Worm (Caenorhabditis elegans) whole organism, L4/young adult: ENCODE data around the gene faah-6.

Experiments
- W03F9.2 ChIP-seq: fragments of 150-350 bp; optimal IDR thresholded peaks from 2 replicates; lab custom pipeline; 2014; ENCODE audit warnings: missing biosample characterization, missing genetic modification characterization
- dao-5 ChIP-seq: sonication (generic microtip); optimal IDR thresholded peaks from 2 replicates; lab custom pipeline; 2016; ENCODE audit warnings: missing genotype, missing genetic modification characterization, moderate library complexity, missing compliant biosample characterization
- him-1 ChIP-seq: sonication (generic microtip); optimal IDR thresholded peaks from 2 replicates; lab custom pipeline; 2016; ENCODE audit warnings: missing genotype, missing genetic modification reagents, missing genetic modification characterization, missing compliant biosample characterization

faah-6 gene

DNA sequence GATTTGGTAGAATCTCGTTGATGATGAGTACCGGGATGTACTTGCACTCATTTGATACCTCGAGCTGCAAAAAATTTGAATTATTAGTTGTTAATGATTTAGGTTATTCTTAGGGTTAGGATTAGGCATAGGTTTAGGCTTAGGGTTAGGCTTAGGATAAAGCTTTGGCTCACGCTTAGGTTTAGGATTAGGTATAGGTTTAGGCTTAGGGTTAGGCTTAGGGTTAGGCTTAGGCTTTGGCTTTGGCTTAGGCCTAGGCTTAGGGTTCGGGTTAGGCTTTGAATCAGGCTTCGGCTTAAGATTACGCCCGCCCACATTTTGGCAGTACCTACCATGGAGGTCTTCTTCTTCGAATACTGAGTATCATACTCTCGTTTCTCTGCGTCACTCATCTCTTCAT lies 15.3 kb upstream of the faah-6 start:
- TF ChIP-seq W03F9.2 (no peak), him-1 (no peak), dao-5 (no peak)

DNA sequence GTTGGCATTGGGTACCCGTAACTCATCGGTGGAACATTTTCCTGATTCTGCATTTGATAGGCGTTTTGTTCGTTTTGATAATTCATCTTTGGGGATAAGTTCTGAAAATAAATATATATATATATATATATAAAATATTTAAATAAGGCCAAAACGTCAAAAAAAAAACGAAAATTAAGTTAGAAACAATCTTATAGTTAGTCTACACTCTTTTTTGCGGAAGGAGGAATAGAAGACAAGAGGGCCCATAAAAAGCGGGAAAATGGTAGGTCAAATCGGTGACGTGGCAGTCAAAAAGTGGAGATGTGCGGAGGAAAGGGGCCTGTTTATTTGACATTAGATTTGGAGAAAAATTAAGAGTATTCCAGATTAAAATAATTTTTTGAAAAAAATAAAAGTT lies 13.5 kb upstream of the faah-6 start, which contains the start of gene tbx-33:
TSS of gene tbx-33 (minus strand) at position 101 of the 400 bp plus-strand sequence.
- no peak for TF ChIP-seq W03F9.2
- TF ChIP-seq him-1: no peak
- TF ChIP-seq dao-5: no peak

DNA sequence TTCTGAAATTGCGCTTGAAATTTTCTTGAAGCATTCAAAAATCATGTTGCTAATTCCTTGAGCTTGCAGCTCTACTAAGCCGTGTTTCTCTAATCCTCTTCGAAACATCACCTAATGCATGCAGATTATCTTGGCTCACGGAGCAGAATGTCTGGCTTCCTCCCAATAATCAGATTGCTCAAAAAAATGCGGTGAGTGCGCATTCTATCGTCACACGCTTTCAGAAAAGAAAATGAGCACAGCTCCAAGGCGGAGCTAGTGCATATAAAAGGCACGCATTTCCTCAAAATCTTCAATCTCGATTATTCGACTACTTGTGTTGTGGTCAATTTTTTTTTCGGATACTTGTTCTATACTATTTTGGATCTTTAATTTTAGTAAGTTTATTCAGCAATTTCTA lies 8.9 kb upstream of the faah-6 start:
- TF ChIP-seq dao-5 (no peak), him-1 (no peak), W03F9.2 (no peak)

DNA sequence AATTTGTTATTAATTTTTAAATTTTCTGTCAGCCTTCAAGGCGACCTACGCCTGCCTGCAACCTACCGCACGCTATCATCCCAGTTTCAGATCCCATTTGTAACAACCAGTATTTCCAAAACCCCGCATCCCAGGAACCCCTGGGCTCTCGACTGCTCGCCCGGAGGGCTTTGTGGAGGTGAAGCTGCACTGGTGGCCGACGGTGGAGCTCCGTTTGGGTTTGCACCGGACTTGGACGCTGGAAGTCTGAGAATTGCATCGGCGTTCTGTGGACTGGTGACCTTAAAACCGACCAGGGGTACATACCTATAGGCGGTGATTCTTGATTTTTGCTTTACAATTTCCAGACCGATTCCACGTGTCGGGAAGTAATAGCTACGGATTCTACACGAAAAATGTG lies 1.2 kb downstream of the faah-6 start:
- TF ChIP-seq him-1 (no peak), W03F9.2 (no peak), dao-5 (no peak)

DNA sequence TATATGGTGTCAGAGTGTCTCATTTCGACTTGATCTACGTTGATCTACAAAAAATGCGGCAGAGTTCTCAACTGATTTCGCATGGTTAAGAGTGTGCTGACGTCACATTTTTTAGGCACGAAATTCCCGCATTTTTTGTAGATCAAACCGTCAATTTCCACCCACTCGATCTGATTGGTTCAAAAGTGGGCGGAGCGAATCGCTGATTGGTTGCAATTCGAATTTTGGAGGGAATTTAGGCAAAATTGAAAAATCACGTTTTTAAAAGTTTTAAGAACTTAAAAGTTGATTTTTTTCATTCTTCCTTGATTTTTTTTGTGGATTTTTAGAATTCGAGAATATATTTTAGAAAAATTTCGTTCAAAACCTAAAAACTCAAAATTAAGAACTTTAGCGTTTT lies 6.1 kb downstream of the faah-6 start:
- TF ChIP-seq him-1: no peak
- TF ChIP-seq dao-5: no peak
- TF ChIP-seq W03F9.2: no peak

DNA sequence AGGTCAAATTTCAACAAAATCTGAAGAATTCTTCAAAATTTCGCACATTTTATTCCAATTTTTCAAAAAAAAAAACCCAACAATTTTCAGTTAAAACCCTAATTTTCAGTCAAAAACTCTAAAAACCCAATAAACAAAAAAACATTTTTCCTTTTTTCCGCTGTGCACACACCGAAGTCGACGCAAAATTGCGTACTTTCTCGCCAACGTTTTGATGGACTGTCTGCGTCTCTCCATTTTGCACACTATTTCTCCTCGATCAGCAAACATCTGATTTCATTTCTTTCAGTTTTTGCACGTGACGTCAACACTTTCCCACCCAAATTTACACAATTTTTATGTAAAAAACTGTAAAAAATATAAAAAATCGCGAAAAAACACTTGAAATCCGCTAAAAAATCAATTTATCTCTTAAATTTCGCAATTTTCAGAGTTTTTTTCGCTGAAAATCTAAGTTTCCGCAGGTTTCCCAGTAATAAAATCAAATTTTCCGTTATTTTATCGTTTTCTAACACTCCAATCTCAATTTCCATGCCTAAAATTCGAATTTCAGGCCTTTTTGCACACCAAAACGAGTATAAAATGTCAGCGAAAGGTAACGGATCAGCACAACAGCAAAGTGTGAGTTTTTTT lies 7.0 kb downstream of the faah-6 start, which contains the start of gene crh-1:
TSS of gene crh-1 (plus strand) at position 583 of the 633 bp plus-strand sequence.
- TF ChIP-seq W03F9.2: peak; percentile 83
- TF ChIP-seq dao-5: no peak
- TF ChIP-seq him-1: peak; percentile 33

DNA sequence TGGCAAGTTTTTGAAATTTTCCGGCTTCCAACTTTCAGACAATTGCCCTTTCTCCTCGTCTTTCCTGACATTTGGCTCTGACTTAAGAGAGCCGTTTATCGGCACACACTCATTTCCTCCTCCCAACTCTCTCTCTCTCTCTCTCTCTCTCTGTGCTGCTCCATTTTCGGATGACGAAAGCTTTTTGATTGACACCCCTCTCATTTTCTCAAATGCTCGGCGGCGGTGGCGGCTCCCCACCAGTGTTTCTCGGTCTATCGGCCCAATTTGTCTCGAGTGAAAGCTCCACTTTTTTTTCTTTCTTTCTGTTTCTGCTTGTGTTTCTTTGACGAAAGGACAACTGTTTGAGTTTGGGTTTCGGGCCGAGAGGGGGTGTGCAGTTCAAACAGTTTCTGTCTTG lies 9.6 kb downstream of the faah-6 start:
- TF ChIP-seq dao-5: no peak
- TF ChIP-seq him-1: no peak
- TF ChIP-seq W03F9.2: no peak

DNA sequence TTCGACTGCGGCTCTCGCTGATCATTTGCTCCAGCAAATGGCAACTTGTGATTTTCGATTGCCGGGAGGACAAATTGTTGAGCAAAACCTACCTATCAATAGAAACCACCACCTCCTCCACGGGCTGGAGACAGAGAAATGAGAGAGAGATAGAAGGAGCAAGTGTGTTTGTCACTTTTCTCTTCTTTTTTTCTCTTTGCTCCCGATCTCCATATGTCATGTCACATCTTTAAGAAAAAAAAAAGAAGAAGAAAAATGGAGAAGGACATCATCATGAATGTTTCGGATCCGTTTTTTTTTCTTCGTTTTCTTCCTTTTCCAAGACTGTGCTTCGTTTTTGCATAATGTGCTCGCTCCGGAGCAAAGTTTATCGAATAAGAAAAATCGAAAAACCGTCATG lies 10.5 kb downstream of the faah-6 start:
- no peak for TF ChIP-seq W03F9.2
- no peak for TF ChIP-seq him-1
- no peak for TF ChIP-seq dao-5

DNA sequence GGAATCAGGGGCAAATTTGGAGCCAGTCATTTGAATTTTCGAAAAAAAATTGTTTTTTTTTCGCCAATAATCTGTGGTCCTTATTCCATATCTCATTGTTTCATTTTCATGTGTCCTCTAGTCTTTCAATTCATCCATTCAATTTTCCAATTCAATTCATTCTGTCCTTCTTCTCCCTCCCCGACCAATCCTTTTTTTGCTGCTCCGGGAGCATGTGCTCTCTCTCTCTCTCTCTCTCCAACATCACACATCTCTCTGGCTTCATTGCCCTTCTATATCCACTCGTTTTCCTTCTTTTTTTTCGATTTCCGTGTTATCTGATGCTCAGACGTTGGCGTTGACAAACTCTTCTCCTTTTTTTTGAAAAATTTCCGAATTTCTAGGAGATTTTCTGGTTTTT lies 13.1 kb downstream of the faah-6 start:
- no peak for TF ChIP-seq W03F9.2
- TF ChIP-seq dao-5: no peak
- TF ChIP-seq him-1: no peak

DNA sequence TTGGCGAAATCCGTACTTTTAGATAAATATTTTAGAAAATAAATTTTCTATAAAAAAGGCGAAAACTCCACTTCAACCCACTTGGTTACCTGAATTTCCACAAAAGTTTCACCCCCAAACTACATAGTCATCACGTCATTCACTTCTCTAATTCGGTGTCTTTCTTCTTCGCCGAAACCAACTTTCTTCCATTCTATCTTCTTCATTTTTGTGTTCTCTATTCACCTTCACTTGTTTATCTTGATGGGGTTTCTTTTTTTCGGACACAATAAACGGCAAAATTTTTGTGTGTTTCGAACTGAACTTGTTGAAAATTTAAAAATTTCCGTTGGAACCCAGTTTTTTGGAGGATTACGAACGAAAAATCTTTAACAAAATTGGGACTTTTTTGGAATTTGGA lies 16.6 kb downstream of the faah-6 start:
- no peak for TF ChIP-seq W03F9.2
- TF ChIP-seq dao-5: no peak
- TF ChIP-seq him-1: no peak

DNA sequence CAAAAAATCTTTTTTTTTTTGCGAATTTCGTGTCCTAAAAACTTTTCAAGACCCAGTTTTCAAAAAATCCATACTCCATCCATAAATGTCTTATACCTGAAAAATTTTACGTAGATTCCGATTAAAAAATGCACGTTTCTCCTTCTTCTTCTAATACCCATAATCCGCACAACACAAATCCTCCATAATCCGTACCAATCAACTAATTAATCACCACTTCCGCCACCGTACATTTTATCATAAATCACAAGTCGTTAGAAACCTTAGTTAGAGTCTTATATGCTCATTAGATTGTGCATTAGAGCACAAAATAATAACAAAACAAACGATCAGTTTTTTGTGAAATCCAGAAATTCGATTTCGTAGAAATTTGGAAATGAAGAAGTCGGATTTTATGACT lies 18.8 kb downstream of the faah-6 start:
- TF ChIP-seq W03F9.2: no peak
- no peak for TF ChIP-seq dao-5
- TF ChIP-seq him-1: no peak

DNA sequence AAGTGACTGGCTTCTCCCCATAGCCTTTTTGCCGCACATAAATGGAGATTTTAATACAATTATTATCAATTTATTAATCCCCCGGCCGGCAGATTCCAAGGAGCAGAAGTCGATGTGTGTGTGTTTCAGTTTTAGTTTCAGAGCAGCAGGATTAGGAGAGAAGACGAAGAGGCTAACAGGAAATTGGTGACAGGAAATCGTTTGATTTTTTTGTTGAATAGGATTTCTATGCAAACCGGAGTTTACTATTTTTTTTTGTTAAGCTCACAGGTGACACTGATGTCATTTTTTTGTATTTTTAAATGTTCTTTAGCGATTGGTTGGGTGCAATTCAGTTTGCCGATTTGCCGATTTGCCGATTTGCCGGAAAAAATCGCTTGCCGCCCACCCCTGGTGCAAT lies 30.3 kb downstream of the faah-6 start:
- no peak for TF ChIP-seq W03F9.2
- no peak for TF ChIP-seq him-1
- TF ChIP-seq dao-5: no peak

DNA sequence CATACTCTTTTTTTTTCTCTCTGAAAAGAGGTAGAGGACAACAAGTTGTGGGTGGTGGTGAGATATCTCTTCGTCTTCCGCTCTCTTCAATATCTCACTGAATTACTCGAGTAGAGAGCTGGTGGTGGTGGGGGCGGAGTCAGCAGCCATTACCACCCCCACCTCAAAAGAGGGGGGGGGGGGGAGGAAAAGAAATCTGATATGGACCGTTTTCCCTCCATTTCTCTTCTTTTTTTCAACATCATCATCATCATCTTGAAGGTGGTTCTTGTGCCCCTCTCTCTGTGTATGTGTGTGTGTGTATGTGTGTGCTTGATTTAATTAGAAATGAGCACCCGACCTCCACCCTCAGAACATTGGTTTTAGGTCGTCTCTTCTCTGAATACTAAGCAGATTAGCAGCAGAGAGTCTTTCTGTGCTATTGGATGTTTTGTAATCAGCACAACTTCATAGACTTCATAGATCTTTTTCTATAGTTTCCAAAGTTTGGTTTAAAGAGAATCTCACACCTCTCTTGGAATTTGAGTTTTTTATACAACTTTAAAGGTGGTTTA lies 31.3 kb downstream of the faah-6 start:
- TF ChIP-seq dao-5: no peak
- TF ChIP-seq W03F9.2: no peak
- no peak for TF ChIP-seq him-1

DNA sequence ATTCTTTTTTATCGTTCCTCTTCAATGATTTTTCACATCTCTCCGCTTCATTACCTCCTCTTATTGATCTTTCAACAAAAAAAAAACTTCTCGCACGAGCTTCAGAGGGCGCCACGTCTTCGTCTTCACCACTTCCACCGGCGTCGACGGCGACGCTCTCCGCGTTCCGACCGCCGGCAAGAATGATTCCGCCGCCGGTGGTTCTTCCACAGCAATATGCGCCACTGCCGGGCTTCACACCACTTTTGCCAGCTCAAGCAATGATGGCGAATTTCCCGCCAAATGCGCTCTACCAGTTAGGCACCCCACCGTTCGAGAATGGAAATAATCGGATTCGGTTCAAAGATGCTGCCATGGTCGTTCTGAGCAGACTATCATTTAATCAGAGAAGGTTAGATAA lies 32.8 kb downstream of the faah-6 start:
- TF ChIP-seq him-1 (no peak), dao-5 (no peak), W03F9.2 (no peak)

DNA sequence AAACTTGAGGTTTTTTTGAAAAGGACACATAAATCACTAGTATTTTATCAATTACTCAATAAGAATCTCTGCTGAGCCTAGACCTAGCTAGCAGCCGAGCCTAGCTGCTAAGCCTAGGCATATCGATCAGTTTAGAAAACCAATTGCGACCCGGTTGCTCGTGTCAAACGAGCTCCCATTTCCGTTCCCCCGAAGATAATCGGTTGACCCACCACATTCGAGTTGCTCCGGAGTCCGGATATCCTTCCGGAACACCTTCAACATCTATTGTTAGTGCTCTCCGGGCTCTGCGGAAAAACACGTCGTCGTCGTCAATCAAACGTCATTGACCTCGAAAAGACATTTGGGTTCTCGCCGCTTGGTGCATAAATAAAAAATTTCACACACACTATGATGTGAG lies 33.5 kb downstream of the faah-6 start:
- TF ChIP-seq dao-5 (no peak), W03F9.2 (no peak), him-1 (no peak)

DNA sequence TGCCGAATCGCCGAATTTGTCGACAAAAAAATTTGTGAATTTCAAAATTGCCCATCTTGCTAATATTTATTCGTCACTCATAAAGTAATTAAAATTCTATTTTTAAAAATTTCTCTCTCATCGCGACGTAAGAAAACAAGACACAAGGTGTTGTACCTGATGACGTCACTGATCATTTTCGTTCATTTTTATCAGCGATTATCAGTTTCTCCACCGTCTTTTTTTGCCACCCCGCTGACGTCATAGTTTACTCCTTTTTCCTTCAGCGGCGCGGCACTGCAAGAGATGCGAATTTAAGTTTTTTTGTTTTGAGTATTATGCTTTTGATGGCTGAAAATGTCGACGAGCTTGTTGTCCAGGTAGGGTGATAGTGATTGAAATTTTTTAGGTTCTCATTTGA lies 34.5 kb downstream of the faah-6 start:
- no peak for TF ChIP-seq him-1
- TF ChIP-seq dao-5: no peak
- no peak for TF ChIP-seq W03F9.2

DNA sequence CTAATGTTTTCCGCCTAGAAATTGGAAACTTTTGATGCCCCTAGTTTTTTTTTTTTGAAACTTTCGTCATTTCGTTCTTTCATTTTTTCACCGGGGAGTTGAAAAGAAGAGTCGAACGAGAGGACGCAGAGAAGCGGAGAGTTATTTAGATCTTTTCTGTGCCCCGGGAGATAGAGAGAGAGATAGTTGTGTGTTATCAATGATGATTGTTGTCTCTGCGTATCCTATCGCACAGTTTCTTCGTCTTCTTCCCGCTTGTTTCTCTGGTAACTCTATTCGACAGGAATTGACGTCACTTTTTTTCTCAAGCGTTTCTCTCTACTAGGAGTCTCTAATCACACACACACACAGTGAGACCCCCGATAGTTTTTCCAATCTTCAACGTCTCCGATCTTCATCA lies 39.1 kb downstream of the faah-6 start:
- no peak for TF ChIP-seq dao-5
- no peak for TF ChIP-seq him-1
- peak; percentile 48 for TF ChIP-seq W03F9.2
